Worm (Caenorhabditis elegans): ENCODE data around the gene col-44.

The col-44 gene

ce11 chrX:13591175-13591574 is at the start of gene col-44:
TSS of gene col-44 (plus strand) at chrX:13591475.
- TF ChIP-seq nhr-67 (tag; optimal IDR thresholded peaks at IDR 0.05) (no peak), R02D3.7 (tag; optimal IDR thresholded peaks at IDR 0.05) (no peak), nhr-237 (tag; optimal IDR thresholded peaks at IDR 0.05) (no peak), lin-39 (tag; optimal IDR thresholded peaks at IDR 0.05) (no peak), ceh-9 (tag; optimal IDR thresholded peaks at IDR 0.05) (no peak), eor-1 (tag; optimal IDR thresholded peaks at IDR 0.05) (no peak)

- TF ChIP-seq fkh-2 (tag; optimal IDR thresholded peaks at IDR 0.05) (no peak), ceh-28 (tag; optimal IDR thresholded peaks at IDR 0.05) (no peak), ama-1 (optimal IDR thresholded peaks at IDR 0.05) (peak; percentile 94), elt-2 (tag; optimal IDR thresholded peaks at IDR 0.05) (no peak), nhr-237 (tag; optimal IDR thresholded peaks at IDR 0.05) (no peak), nhr-43 (tag; optimal IDR thresholded peaks at IDR 0.05; ENCODE audit: poor library complexity, severe bottlenecking) (no peak)
Measured at ce11 chrX:13542236-13542635, 49.0 kb upstream of the col-44 start, which contains the start of gene cah-4. TSS of gene cah-4 (plus strand) at chrX:13542574.

ce11 chrX:13542757-13543156 is 48.5 kb upstream of the col-44 start:
- peak; percentile 41 for TF ChIP-seq nfya-1 (tag; optimal IDR thresholded peaks at IDR 0.05; ENCODE audit: insufficient read depth)
- TF ChIP-seq pqm-1 (tag; optimal IDR thresholded peaks at IDR 0.05): no peak
- no peak for TF ChIP-seq daf-12 (tag; optimal IDR thresholded peaks at IDR 0.05)
- TF ChIP-seq lin-15B (tag; optimal IDR thresholded peaks at IDR 0.05): no peak
- no peak for TF ChIP-seq pha-4 (tag; optimal IDR thresholded peaks at IDR 0.05)
- no peak for TF ChIP-seq nhr-43 (tag; optimal IDR thresholded peaks at IDR 0.05; ENCODE audit: poor library complexity, severe bottlenecking)
- TF ChIP-seq nhr-77 (tag; optimal IDR thresholded peaks at IDR 0.05): no peak
- TF ChIP-seq aly-2 (tag; optimal IDR thresholded peaks at IDR 0.05): no peak
- TF ChIP-seq nhr-237 (tag; optimal IDR thresholded peaks at IDR 0.05): no peak
- peak; percentile 23 for TF ChIP-seq hmg-11 (tag; optimal IDR thresholded peaks at IDR 0.05)
- peak; percentile 86 for TF ChIP-seq ama-1 (optimal IDR thresholded peaks at IDR 0.05)
- peak; percentile 22 for TF ChIP-seq ztf-4 (tag; optimal IDR thresholded peaks at IDR 0.05)
- no peak for TF ChIP-seq ZK546.5 (tag; optimal IDR thresholded peaks at IDR 0.05)
- TF ChIP-seq skn-1 (tag; optimal IDR thresholded peaks at IDR 0.05): no peak
- TF ChIP-seq lin-39 (tag; optimal IDR thresholded peaks at IDR 0.05): peak; percentile 30

- TF ChIP-seq mml-1 (tag; optimal IDR thresholded peaks at IDR 0.05) (no peak), ceh-28 (tag; optimal IDR thresholded peaks at IDR 0.05) (no peak), skn-1 (tag; optimal IDR thresholded peaks at IDR 0.05) (no peak), tbx-2 (tag; optimal IDR thresholded peaks at IDR 0.05) (no peak), ama-1 (optimal IDR thresholded peaks at IDR 0.05) (peak; percentile 51), snpc-4 (tag; optimal IDR thresholded peaks at IDR 0.05) (no peak)
Measured at ce11 chrX:13543350-13543749, 47.9 kb upstream of the col-44 start.

DNA sequence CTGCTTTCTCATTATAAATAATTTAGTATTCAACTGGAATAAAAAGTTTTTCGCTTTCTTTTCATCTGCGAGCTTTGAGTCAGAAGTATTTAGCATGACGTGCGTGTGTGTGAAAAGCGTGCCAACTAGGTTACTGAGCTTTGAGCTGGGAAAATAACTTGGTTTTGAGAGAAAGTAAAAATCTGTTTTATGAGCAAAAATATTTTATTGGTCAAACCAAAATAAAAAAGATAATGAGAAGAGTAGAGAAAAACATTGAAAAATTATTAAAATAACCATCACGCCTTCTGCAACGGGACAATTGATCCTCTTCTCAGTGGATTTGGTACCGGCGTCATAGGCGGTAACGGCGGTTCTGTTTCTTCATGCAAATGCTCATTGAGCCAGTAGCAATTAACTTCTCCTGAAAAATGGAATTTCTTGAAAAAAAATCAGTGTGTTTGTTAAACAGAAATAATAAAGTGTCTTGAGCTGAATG is 46.7 kb upstream of the col-44 start:
- TF ChIP-seq fkh-2 (tag; optimal IDR thresholded peaks at IDR 0.05): no peak
- TF ChIP-seq ama-1 (optimal IDR thresholded peaks at IDR 0.05): peak; percentile 96
- peak; percentile 15 for TF ChIP-seq nhr-43 (tag; optimal IDR thresholded peaks at IDR 0.05; ENCODE audit: poor library complexity, severe bottlenecking)
- TF ChIP-seq elt-3 (tag; optimal IDR thresholded peaks at IDR 0.05): no peak
- TF ChIP-seq nhr-28 (tag; optimal IDR thresholded peaks at IDR 0.05): no peak

DNA sequence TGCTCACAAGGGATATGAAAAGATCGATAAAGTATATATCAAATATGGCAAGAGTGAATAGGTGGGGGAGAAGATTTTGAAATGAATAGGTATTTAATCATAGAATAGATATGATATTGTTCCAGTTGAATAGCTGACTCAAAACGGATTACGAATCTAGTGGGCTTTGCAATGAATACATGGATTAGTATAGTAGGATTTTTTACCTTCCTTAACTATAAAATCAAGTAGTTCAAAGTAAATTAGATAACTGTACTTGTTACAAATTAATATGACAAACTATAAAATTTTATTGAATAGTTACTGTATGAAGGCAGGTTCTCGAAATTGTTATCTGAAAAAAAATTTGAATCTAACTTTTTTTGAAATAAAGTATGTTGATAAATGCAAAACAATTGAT is 40.4 kb upstream of the col-44 start, which contains the start of gene odr-1:
Gene odr-1 (minus strand): TSS at position 101 of the 400 bp plus-strand sequence.
- TF ChIP-seq hmg-11 (tag; optimal IDR thresholded peaks at IDR 0.05) (no peak), nhr-28 (tag; optimal IDR thresholded peaks at IDR 0.05) (no peak), eor-1 (tag; optimal IDR thresholded peaks at IDR 0.05) (no peak), unc-39 (tag; optimal IDR thresholded peaks at IDR 0.05) (no peak), egl-27 (tag; optimal IDR thresholded peaks at IDR 0.05) (no peak)

DNA sequence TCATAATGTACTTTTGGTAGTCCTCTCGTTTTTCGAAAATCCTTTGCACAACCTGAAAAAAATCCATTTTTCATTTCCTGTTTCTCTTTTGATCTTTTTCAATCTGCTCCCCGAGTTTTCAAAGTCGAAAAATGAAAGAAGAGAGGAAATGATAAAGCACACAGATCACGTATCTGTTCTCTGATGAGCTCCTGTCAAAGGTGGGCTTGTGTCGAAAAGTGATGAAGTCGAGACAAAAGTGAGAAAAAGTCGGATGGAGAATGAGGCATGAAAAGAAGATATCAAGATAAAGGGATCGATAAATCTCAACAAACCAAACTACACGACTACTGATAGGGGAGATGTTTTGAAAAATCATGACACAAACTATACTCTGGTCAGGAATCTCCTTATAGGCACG is 36.2 kb upstream of the col-44 start:
- peak; percentile 14 for TF ChIP-seq lin-39 (tag; optimal IDR thresholded peaks at IDR 0.05)
- TF ChIP-seq nfya-1 (tag; optimal IDR thresholded peaks at IDR 0.05; ENCODE audit: insufficient read depth): peak; percentile 8
- TF ChIP-seq nhr-11 (tag; optimal IDR thresholded peaks at IDR 0.05): peak; percentile 41
- no peak for TF ChIP-seq egl-5 (tag; optimal IDR thresholded peaks at IDR 0.05)
- no peak for TF ChIP-seq tbx-2 (tag; optimal IDR thresholded peaks at IDR 0.05)

All from whole organism, L3 larva.